Worm (Caenorhabditis elegans) whole organism, late embryonic: ENCODE results near the gene R06B9.5.

Source experiments
- K02D7.2 ChIP-seq: sonication (generic microtip); optimal IDR thresholded peaks from 2 replicates; lab custom pipeline; 2017; ENCODE audit warnings: mild to moderate bottlenecking, missing genetic modification characterization, missing compliant biosample characterization
- T23F11.4 ChIP-seq: fragments of 200-800 bp; sonication (Bioruptor generic); optimal IDR thresholded peaks from 2 replicates; lab custom pipeline; 2018; ENCODE audit warnings: mild to moderate bottlenecking, missing genetic modification characterization, missing compliant biosample characterization
- ahr-1 ChIP-seq: sonication (generic microtip); optimal IDR thresholded peaks from 2 replicates; lab custom pipeline; 2016; ENCODE audit warnings: missing genetic modification characterization, missing compliant biosample characterization
- ama-1 ChIP-seq: fragments of 150-350 bp; optimal IDR thresholded peaks from 2 replicates; lab custom pipeline; 2014
- elt-2 ChIP-seq: sonication (generic microtip); optimal IDR thresholded peaks from 2 replicates; lab custom pipeline; 2016; ENCODE audit warnings: missing genetic modification reagents, missing genetic modification characterization, missing compliant biosample characterization
- eyg-1 ChIP-seq: sonication (generic microtip); optimal IDR thresholded peaks from 2 replicates; lab custom pipeline; 2016; ENCODE audit warnings: missing genotype, missing genetic modification characterization, missing compliant biosample characterization
- gmeb-2 ChIP-seq: sonication (generic microtip); optimal IDR thresholded peaks from 2 replicates; lab custom pipeline; 2016; ENCODE audit warnings: missing genetic modification characterization, inconsistent platforms, missing compliant biosample characterization
- npax-4 ChIP-seq: sonication (generic microtip); optimal IDR thresholded peaks from 2 replicates; lab custom pipeline; 2016; ENCODE audit warnings: missing genetic modification characterization, missing compliant biosample characterization
- pha-4 ChIP-seq: fragments of 150-350 bp; optimal IDR thresholded peaks from 2 replicates; lab custom pipeline; 2018; ENCODE audit warnings: missing biosample characterization, missing genetic modification reagents, missing genetic modification characterization
- pqm-1 ChIP-seq: sonication (generic microtip); optimal IDR thresholded peaks from 2 replicates; lab custom pipeline; 2016; ENCODE audit warnings: missing genetic modification characterization, missing compliant biosample characterization
- unc-3 ChIP-seq, 2 experiments: fragments of 200-800 bp in 1 of 2; sonication (Bioruptor generic) in 1 of 2; sonication (generic microtip) in 1 of 2; conservative IDR thresholded peaks in 1 of 2; optimal IDR thresholded peaks in 1 of 2; 2 replicates each; pipeline versions ENCODE4 v1.3.6 to Lab custom; 2016 to 2022; ENCODE audit warnings: missing compliant biosample characterization in 2 of 2, missing genetic modification characterization in 2 of 2, missing genetic modification reagents in 1 of 2
- unc-86 ChIP-seq: sonication (generic microtip); optimal IDR thresholded peaks from 2 replicates; lab custom pipeline; 2016; ENCODE audit warnings: missing genetic modification characterization, missing compliant biosample characterization

DNA sequence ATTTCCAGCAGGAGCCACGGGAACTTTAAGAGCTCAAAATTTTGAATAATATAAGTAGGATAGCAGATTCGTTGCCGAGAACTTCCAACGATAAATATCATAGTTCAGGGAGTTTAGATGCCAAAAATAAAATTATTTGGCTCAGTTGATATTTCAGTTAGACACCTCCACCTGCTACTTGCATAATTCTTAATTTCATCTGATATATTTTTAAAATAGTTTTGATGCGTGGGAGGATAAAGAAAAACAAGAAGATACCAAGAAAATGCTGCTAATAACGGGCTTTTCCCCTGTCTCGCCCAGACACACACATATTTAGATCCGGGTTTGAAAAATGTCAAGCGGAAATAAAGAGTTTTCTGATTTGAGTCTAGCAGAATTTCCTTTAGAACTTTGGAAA lies 14.9 kb upstream of the R06B9.5 start, which contains the start of gene sre-46:
- TF ChIP-seq ahr-1 (tag; lab: Kevin White, UChicago) (no peak), elt-2 (tag; lab: Kevin White, UChicago) (no peak), unc-86 (no peak), T23F11.4 (GFP tag; lab: Kevin White, UChicago) (no peak), npax-4 (no peak), gmeb-2 (no peak), K02D7.2 (tag; lab: Kevin White, UChicago) (no peak), unc-3 (GFP tag; conservative IDR thresholded peaks at IDR 0.05; lab: Robert Waterston, UW) (no peak), unc-3 (tag; optimal IDR thresholded peaks at IDR 0.05; lab: Kevin White, UChicago) (no peak), eyg-1 (tag; lab: Kevin White, UChicago) (no peak), pqm-1 (tag; lab: Kevin White, UChicago) (no peak), pha-4 (no peak), ama-1 (lab: Kevin White, UChicago) (no peak)
